Fruit fly (Drosophila melanogaster): ENCODE results near the gene TwdlL.

The TwdlL gene

DNA sequence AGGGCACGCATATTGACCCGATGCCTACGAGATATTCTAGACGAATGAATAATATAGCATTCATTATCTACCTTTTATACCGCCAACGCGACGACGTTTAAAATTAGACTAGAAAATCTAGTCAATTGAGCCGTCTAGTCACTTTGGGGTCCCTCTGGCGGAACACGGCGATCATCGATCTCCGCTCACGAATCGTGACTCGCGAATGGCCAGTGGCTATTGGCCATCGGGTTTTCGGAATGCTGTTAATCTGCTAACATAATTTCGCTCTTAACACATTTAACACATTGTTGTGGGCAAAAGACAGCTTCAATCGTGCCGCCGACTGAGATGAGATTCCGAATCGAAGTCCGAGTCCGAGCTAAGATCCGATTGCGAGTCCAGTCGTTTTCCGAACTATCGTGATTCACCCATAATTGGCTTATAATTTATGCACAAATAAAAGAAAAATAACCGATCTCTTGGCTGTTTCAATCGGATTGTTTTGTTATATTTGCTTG is 4.1 kb downstream of the TwdlL start, which contains the start of gene TwdlP:
TSS of gene TwdlP (minus strand) at position 51 of the 500 bp plus-strand sequence.
- no peak for TF ChIP-seq noc (tag; optimal IDR thresholded peaks at IDR 0.05)

dm6 chr3R:26618818-26619217 is 6.6 kb downstream of the TwdlL start, which contains the start of gene TwdlM:
Gene TwdlM (plus strand): TSS chr3R:26619118.
- TF ChIP-seq noc (tag; optimal IDR thresholded peaks at IDR 0.05) = no peak

dm6 chr3R:26615428-26615827 is 10.0 kb downstream of the TwdlL start:
- no peak for TF ChIP-seq noc (tag; optimal IDR thresholded peaks at IDR 0.05)

DNA sequence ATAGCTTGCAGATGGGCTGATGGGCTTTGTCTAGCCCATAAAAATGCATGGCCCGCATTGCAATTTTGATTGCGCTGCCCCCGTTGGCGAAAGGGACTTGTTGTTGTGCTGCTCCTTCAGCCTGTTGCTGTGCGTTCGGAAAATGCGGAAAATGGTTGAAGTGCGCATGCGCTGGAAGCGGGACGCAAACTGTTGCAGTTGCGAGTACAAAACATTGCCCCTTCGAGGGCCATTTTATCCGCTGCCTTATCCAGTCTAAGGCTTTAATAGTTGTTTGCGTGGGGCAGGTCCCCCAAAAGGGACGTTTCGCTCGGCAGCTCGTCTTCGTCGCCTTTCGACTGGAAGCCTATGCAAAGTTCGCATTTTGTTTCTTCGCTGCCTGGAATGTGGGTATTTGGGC is 19.0 kb downstream of the TwdlL start:
- no peak for TF ChIP-seq noc (tag; optimal IDR thresholded peaks at IDR 0.05)

DNA sequence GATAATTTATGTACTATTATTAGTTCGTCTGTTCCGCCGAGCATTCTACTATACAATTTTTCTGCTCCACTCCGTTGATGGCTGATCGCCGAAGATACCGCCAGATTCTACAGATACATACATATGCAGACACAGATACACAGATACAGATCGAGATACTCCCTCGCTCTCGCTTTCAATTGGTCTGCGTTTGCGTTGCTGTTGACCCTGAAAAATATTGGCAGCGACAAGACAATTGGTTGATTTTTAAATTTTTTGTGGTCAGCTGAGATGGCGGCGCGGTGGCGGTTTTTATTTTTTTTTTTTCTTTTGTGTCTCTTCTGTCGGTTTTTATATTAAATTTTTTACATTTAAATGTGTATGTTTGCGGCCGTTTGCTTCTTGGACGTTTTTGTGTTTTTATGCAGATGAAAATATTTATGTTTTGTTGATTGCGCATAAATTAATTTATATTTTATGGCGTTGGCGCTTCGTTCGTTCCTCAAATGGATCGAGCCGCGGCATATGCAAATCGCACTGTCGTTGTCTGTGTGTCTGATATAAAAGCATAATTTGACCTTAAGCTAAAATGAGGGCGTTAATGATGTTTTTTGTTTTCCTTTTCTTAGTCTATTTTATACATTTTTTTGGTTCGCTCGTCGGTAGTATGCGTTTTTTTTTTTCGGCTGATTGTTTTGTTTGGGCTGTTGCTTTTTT is 31.5 kb downstream of the TwdlL start:
- TF ChIP-seq noc (tag; optimal IDR thresholded peaks at IDR 0.05) = no peak

- no peak for TF ChIP-seq noc (tag; optimal IDR thresholded peaks at IDR 0.05)
These were observed 37.3 kb downstream of the TwdlL start for dm6 chr3R:26588158-26588584.
